Fruit fly (Drosophila melanogaster) whole organism, pupa: ENCODE data around the gene CG31075.

Experiments
- CG15710 ChIP-seq: fragments of 200-800 bp; sonication (Bioruptor generic); optimal IDR thresholded peaks from 2 replicates; lab custom pipeline; 2018; ENCODE audit warnings: missing biosample characterization, mild to moderate bottlenecking, missing genetic modification characterization, moderate library complexity
- CG17806 ChIP-seq: fragments of 200-800 bp; sonication (Bioruptor generic); optimal IDR thresholded peaks from 2 replicates; lab custom pipeline; 2018; ENCODE audit warnings: missing biosample characterization, mild to moderate bottlenecking, missing genetic modification characterization, moderate library complexity
- CG8159 ChIP-seq: fragments of 200-800 bp; sonication (Bioruptor generic); optimal IDR thresholded peaks from 3 replicates; lab custom pipeline; 2018; ENCODE audit warnings: missing biosample characterization, mild to moderate bottlenecking, missing genetic modification characterization, moderate library complexity
- CG9948 ChIP-seq: fragments of 200-800 bp; sonication (Bioruptor generic); optimal IDR thresholded peaks from 2 replicates; lab custom pipeline; 2018; ENCODE audit warnings: missing biosample characterization, mild to moderate bottlenecking, missing genetic modification characterization, moderate library complexity
- EcR ChIP-seq: fragments of 200-800 bp; sonication (Bioruptor generic); optimal IDR thresholded peaks from 3 replicates; lab custom pipeline; 2019; ENCODE audit warnings: missing biosample characterization, missing genetic modification characterization, mild to moderate bottlenecking, moderate library complexity, missing genetic modification reagents
- Ets98B ChIP-seq: fragments of 200-800 bp; sonication (Bioruptor generic); IDR thresholded peaks from 2 replicates; pipeline ENCODE4 v1.3.6; 2022; ENCODE audit warnings: missing biosample characterization, missing genetic modification characterization
- gl ChIP-seq: fragments of 200-800 bp; sonication (Bioruptor generic); optimal IDR thresholded peaks from 2 replicates; lab custom pipeline; 2018; ENCODE audit warnings: missing biosample characterization, mild to moderate bottlenecking, missing genetic modification characterization
- rn ChIP-seq: fragments of 200-800 bp; sonication (Bioruptor generic); IDR thresholded peaks from 2 replicates; pipeline ENCODE4 v1.3.6; 2022; ENCODE audit warnings: missing biosample characterization, missing genetic modification characterization

DNA sequence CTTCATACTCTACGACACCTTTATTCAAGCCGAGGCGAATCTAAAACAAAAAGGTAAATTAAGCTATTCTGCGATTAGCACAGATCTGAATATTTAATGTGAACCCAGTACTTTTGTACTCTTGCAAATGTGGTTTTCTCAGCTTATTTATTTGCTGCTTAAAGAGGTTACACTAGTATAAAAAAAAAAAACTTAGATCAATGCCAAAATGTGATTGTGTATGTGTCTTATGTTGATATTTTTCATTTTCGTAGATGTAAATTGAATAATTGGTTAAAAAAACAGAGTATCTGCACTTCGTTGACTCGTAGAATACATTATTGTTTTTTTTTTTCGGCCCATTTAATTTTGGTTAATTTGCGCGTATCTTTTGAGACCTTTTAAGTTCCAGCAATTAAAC is 18.6 kb downstream of the CG31075 start:
- TF ChIP-seq EcR (GFP tag; lab: Kevin White, UChicago) (no peak), CG8159 (no peak), Ets98B (GFP tag; lab: Robert Waterston, UW) (no peak), CG9948 (tag; lab: Kevin White, UChicago) (no peak), CG17806 (tag; lab: Kevin White, UChicago) (no peak), rn (GFP tag; lab: Robert Waterston, UW) (no peak), CG15710 (tag; lab: Kevin White, UChicago) (no peak), gl (tag; lab: Kevin White, UChicago) (no peak)
